Worm (Caenorhabditis elegans): ENCODE measurements around the gene col-68.

ce11 chrII:66322-66721 lies 38.0 kb upstream of the col-68 start:
- no peak for TF ChIP-seq sem-2 (GFP tag; optimal IDR thresholded peaks at IDR 0.05)
- peak; percentile 16 for TF ChIP-seq ces-1 (GFP tag; optimal IDR thresholded peaks at IDR 0.05)
- no peak for TF ChIP-seq snpc-4 (tag; optimal IDR thresholded peaks at IDR 0.05)
- peak; percentile 38 for TF ChIP-seq blmp-1 (tag; optimal IDR thresholded peaks at IDR 0.05)
- TF ChIP-seq mep-1 (tag; optimal IDR thresholded peaks at IDR 0.05): peak; percentile 64
- peak; percentile 50 for TF ChIP-seq nhr-237 (tag; optimal IDR thresholded peaks at IDR 0.05)
- peak; percentile 65 for TF ChIP-seq cnd-1 (tag; optimal IDR thresholded peaks at IDR 0.05)
- no peak for TF ChIP-seq unc-39 (tag; optimal IDR thresholded peaks at IDR 0.05)

All from whole organism, mixed stage, embryonic.